Worm (Caenorhabditis elegans) whole organism, early embryonic: ENCODE data around the gene chtb-3.

Source experiments
- ama-1 ChIP-seq: fragments of 150-350 bp; optimal IDR thresholded peaks from 2 replicates; lab custom pipeline; 2014
- scrt-1 ChIP-seq: fragments of 200-800 bp; sonication (Bioruptor generic); IDR thresholded peaks from 2 replicates; pipeline ENCODE4 v1.3.6; 2022; ENCODE audit warnings: missing genetic modification characterization, missing compliant biosample characterization

ce11 chrX:6277252-6277651 lies 42.2 kb downstream of the chtb-3 start:
- TF ChIP-seq ama-1 (lab: Kevin White, UChicago) = no peak
- no peak for TF ChIP-seq scrt-1 (GFP tag; lab: Robert Waterston, UW)
